Worm (Caenorhabditis elegans): ENCODE measurements around the gene R10H10.4.

Gene R10H10.4

DNA sequence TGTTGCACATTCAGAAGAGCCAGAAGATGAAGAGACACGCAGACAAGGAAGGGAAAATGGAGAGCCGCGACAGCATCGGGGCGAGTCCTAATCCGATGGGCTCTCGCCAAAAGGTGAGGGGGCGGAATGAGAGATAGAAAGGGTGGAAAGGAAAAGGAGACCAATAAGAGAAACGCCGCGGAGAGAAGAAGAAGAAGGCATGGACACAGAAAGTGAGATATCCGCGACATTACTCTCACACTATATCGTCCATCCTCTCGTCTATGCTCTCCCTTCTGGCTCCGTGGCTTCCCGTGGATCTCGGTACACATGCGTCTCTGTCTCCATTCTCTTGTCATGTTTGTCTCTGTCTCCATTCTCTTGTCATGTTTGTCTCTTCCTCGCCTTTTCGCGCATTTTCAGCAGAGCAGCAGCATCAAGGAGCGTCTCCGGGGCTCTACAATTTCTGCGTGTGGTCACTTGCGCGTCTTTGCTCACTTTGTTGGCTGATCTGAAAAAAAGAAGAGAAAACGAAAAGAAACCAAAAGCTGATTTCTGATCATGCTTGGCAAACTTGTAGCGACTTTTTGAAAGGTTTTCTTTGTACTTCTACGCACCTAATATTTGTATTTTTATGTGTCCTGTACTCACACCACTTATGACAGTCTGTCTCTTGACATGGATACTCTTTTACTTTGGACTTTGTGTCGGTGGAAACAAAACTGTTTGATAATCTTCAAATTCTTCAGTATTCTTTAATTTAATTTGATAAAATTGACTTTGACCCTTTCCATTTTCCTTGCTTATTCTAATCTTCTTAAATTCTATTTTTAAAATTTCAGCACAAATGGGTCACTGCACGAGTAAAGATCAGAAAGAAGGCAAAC, 8.7 kb upstream of the R10H10.4 start, which contains the start of gene gpa-7:
TSS of gene gpa-7 (plus strand) at position 816 of the 866 bp plus-strand sequence.
- peak; percentile 39 for TF ChIP-seq sdc-2 (tag; optimal IDR thresholded peaks at IDR 0.05)
- peak; percentile 33 for TF ChIP-seq hlh-8 (tag; optimal IDR thresholded peaks at IDR 0.05)
- no peak for TF ChIP-seq pha-2 (tag; optimal IDR thresholded peaks at IDR 0.05)
- TF ChIP-seq Y22D7AL.16 (tag; optimal IDR thresholded peaks at IDR 0.05), result no peak
- peak; percentile 3 for TF ChIP-seq mec-3 (tag; optimal IDR thresholded peaks at IDR 0.05; ENCODE audit: borderline replicate concordance)
- TF ChIP-seq dmd-4 (tag; optimal IDR thresholded peaks at IDR 0.05; ENCODE audit: borderline replicate concordance), result no peak
- TF ChIP-seq ceh-14 (tag; optimal IDR thresholded peaks at IDR 0.05), result peak; percentile 75
- TF ChIP-seq fkh-10 (GFP tag; optimal IDR thresholded peaks at IDR 0.05), result peak; percentile 53
- TF ChIP-seq pha-4 (tag; optimal IDR thresholded peaks at IDR 0.05), result no peak
- no peak for TF ChIP-seq lin-11 (tag; optimal IDR thresholded peaks at IDR 0.05)
- TF ChIP-seq ceh-18 (tag; optimal IDR thresholded peaks at IDR 0.05), result peak; percentile 88
- TF ChIP-seq pqm-1 (tag; optimal IDR thresholded peaks at IDR 0.05), result no peak
- TF ChIP-seq ref-2 (tag; optimal IDR thresholded peaks at IDR 0.05), result peak; percentile 71
- TF ChIP-seq K09A11.1 (tag; optimal IDR thresholded peaks at IDR 0.05; ENCODE audit: insufficient read depth), result no peak
- TF ChIP-seq madf-2 (tag; optimal IDR thresholded peaks at IDR 0.05), result no peak
- TF ChIP-seq hlh-6 (tag; optimal IDR thresholded peaks at IDR 0.05), result peak; percentile 10
- TF ChIP-seq ceh-31 (tag; optimal IDR thresholded peaks at IDR 0.05), result peak; percentile 88
- no peak for TF ChIP-seq sox-2 (GFP tag; IDR thresholded peaks at IDR 0.05)
- TF ChIP-seq tbx-7 (tag; optimal IDR thresholded peaks at IDR 0.05), result no peak
- peak; percentile 54 for TF ChIP-seq unc-55 (GFP tag; optimal IDR thresholded peaks at IDR 0.05)
- TF ChIP-seq rnt-1 (tag; optimal IDR thresholded peaks at IDR 0.05), result peak; percentile 44
- no peak for TF ChIP-seq ceh-30 (tag; optimal IDR thresholded peaks at IDR 0.05)
- TF ChIP-seq ceh-34 (tag; optimal IDR thresholded peaks at IDR 0.05), result peak; percentile 82
- peak; percentile 26 for TF ChIP-seq pros-1 (tag; optimal IDR thresholded peaks at IDR 0.05)
- TF ChIP-seq eyg-1 (tag; optimal IDR thresholded peaks at IDR 0.05), result no peak
- peak; percentile 15 for TF ChIP-seq lim-6 (tag; optimal IDR thresholded peaks at IDR 0.05)
- TF ChIP-seq fax-1 (tag; optimal IDR thresholded peaks at IDR 0.05), result peak; percentile 68
- no peak for TF ChIP-seq ceh-45 (GFP tag; IDR thresholded peaks at IDR 0.05)
- TF ChIP-seq nfya-1 (tag; optimal IDR thresholded peaks at IDR 0.05), result peak; percentile 86
- no peak for TF ChIP-seq ceh-48 (tag; optimal IDR thresholded peaks at IDR 0.05)
- no peak for TF ChIP-seq ets-4 (tag; optimal IDR thresholded peaks at IDR 0.05)
- TF ChIP-seq ceh-19 (GFP tag; optimal IDR thresholded peaks at IDR 0.05), result peak; percentile 74
- no peak for TF ChIP-seq zip-5 (tag; optimal IDR thresholded peaks at IDR 0.05)
- TF ChIP-seq hlh-15 (tag; optimal IDR thresholded peaks at IDR 0.05), result no peak
- no peak for TF ChIP-seq ceh-6 (GFP tag; optimal IDR thresholded peaks at IDR 0.05)
- TF ChIP-seq F13H6.1 (tag; optimal IDR thresholded peaks at IDR 0.05), result peak; percentile 63
- TF ChIP-seq C08G9.2 (tag; optimal IDR thresholded peaks at IDR 0.05), result peak; percentile 44
- TF ChIP-seq tbx-2 (tag; optimal IDR thresholded peaks at IDR 0.05), result peak; percentile 83
- TF ChIP-seq syd-9 (tag; optimal IDR thresholded peaks at IDR 0.05), result peak; percentile 37
- TF ChIP-seq pax-1 (tag; optimal IDR thresholded peaks at IDR 0.05), result no peak
- peak; percentile 22 for TF ChIP-seq unc-86 (tag; optimal IDR thresholded peaks at IDR 0.05)
- no peak for TF ChIP-seq hlh-30 (tag; optimal IDR thresholded peaks at IDR 0.05; ENCODE audit: insufficient read depth)
- TF ChIP-seq pat-9 (tag; optimal IDR thresholded peaks at IDR 0.05), result peak; percentile 35
- TF ChIP-seq ahr-1 (tag; optimal IDR thresholded peaks at IDR 0.05), result no peak
- TF ChIP-seq dve-1 (tag; optimal IDR thresholded peaks at IDR 0.05), result no peak
- TF ChIP-seq unc-3 (GFP tag; conservative IDR thresholded peaks at IDR 0.05), result no peak; the same call in 1 of the 2 replicates
- TF ChIP-seq unc-3 (tag; optimal IDR thresholded peaks at IDR 0.05), result peak; percentile 50
- TF ChIP-seq unc-42 (tag; optimal IDR thresholded peaks at IDR 0.05), result peak; percentile 86
